Worm (Caenorhabditis elegans) whole organism, L1 larva: Measurements from ENCODE around the gene ZC487.1.

Source experiments
- egl-27 ChIP-seq, 2 experiments: fragments of 150-350 bp in 1 of 2; sonication (generic microtip); optimal IDR thresholded peaks; 3 replicates each; lab custom pipeline; 2017 to 2018; ENCODE audit warnings: missing biosample characterization in 2 of 2, missing genetic modification characterization in 2 of 2, missing genetic modification reagents in 2 of 2
- unc-86 ChIP-seq: sonication (generic microtip); optimal IDR thresholded peaks from 2 replicates; lab custom pipeline; 2016; ENCODE audit warnings: missing genetic modification characterization, missing compliant biosample characterization

- no peak for TF ChIP-seq egl-27 (tag; optimal IDR thresholded peaks at IDR 0.05; lab: Kevin White, UChicago)
- TF ChIP-seq unc-86: no peak
These were observed 22.0 kb upstream of the ZC487.1 start for ce11 chrV:6705367-6705766.
